Fruit fly (Drosophila melanogaster): Measurements from ENCODE around the gene CG7246.

- TF ChIP-seq CG13894 (tag; optimal IDR thresholded peaks at IDR 0.05) (no peak), CG7745 (tag; optimal IDR thresholded peaks at IDR 0.05) (no peak)
Measured at dm6 chrX:9119671-9120364, 39.0 kb upstream of the CG7246 start.
